Worm (Caenorhabditis elegans): Measurements from ENCODE around the gene txt-13.
A peak's percentile ranks its signal among the peaks of the same experiment; 100 is the strongest.

The txt-13 gene

ce11 chrII:10563368-10563767 lies 7.0 kb upstream of the txt-13 start, which contains the start of gene cdc-48.1:
Gene cdc-48.1 (minus strand): TSS chrII:10563407.
- TF ChIP-seq ces-1 (GFP tag; optimal IDR thresholded peaks at IDR 0.05): peak; percentile 97
- TF ChIP-seq egl-27 (tag; optimal IDR thresholded peaks at IDR 0.05): peak; percentile 90 to 100
- TF ChIP-seq efl-3 (GFP tag; optimal IDR thresholded peaks at IDR 0.05): peak; percentile 88
- TF ChIP-seq swsn-7 (tag; optimal IDR thresholded peaks at IDR 0.05): peak; percentile 100
- TF ChIP-seq tbx-2 (tag; optimal IDR thresholded peaks at IDR 0.05): peak; percentile 100
- peak; percentile 100 for TF ChIP-seq fkh-8 (tag; optimal IDR thresholded peaks at IDR 0.05)
- peak; percentile 100 for TF ChIP-seq lin-13 (GFP tag; optimal IDR thresholded peaks at IDR 0.05)
- peak; percentile 100 for TF ChIP-seq rnt-1 (tag; optimal IDR thresholded peaks at IDR 0.05)
- TF ChIP-seq ztf-4 (tag; optimal IDR thresholded peaks at IDR 0.05): peak; percentile 100
- TF ChIP-seq pax-3 (tag; optimal IDR thresholded peaks at IDR 0.05): peak; percentile 99
- TF ChIP-seq zip-4 (GFP tag; optimal IDR thresholded peaks at IDR 0.05): peak; percentile 96
- peak; percentile 100 for TF ChIP-seq C16A3.4 (tag; optimal IDR thresholded peaks at IDR 0.05)
- peak; percentile 100 for TF ChIP-seq zag-1 (tag; optimal IDR thresholded peaks at IDR 0.05)
- peak; percentile 97; the same call in 1 of the 2 replicates for TF ChIP-seq ets-5 (GFP tag; IDR thresholded peaks at IDR 0.05)
- TF ChIP-seq nhr-85 (tag): peak; percentile 100
- peak; percentile 81 for TF ChIP-seq F16B12.6 (tag; optimal IDR thresholded peaks at IDR 0.05)
- TF ChIP-seq ztf-11 (tag; optimal IDR thresholded peaks at IDR 0.05): peak in 1 of 2 experiments; percentile 98
- TF ChIP-seq C04F5.9 (tag; optimal IDR thresholded peaks at IDR 0.05): peak; percentile 98
- peak; percentile 99 for TF ChIP-seq hpl-2 (GFP tag; optimal IDR thresholded peaks at IDR 0.05)
- peak; percentile 88 for TF ChIP-seq nhr-76 (tag; optimal IDR thresholded peaks at IDR 0.05)
- peak; percentile 99 for TF ChIP-seq sup-37 (GFP tag; optimal IDR thresholded peaks at IDR 0.05)
- TF ChIP-seq ceh-8 (GFP tag; optimal IDR thresholded peaks at IDR 0.05): peak; percentile 99
- peak; percentile 98 to 99 for TF ChIP-seq lsy-2 (tag; optimal IDR thresholded peaks at IDR 0.05)
- peak; percentile 68 for TF ChIP-seq ceh-90 (tag; optimal IDR thresholded peaks at IDR 0.05)
- no peak for TF ChIP-seq alr-1 (tag; optimal IDR thresholded peaks at IDR 0.05; ENCODE audit: borderline replicate concordance)
- peak; percentile 100 for TF ChIP-seq dpl-1 (GFP tag; optimal IDR thresholded peaks at IDR 0.05)
- TF ChIP-seq egl-13 (tag; optimal IDR thresholded peaks at IDR 0.05): peak; percentile 100
- peak; percentile 91 for TF ChIP-seq ceh-63 (GFP tag; optimal IDR thresholded peaks at IDR 0.05)
- peak; percentile 98 for TF ChIP-seq sox-4 (tag; optimal IDR thresholded peaks at IDR 0.05)
- peak; percentile 95 for TF ChIP-seq blmp-1 (tag; optimal IDR thresholded peaks at IDR 0.05)
- TF ChIP-seq nhr-84 (tag; optimal IDR thresholded peaks at IDR 0.05): peak; percentile 98
- TF ChIP-seq hlh-4 (tag; optimal IDR thresholded peaks at IDR 0.05): peak; percentile 64
- TF ChIP-seq unc-86 (tag; optimal IDR thresholded peaks at IDR 0.05): peak; percentile 100
- TF ChIP-seq lin-14 (GFP tag; optimal IDR thresholded peaks at IDR 0.05): peak; percentile 100
- TF ChIP-seq ama-1 (optimal IDR thresholded peaks at IDR 0.05): peak; percentile 98
- peak; percentile 100 for TF ChIP-seq lin-39 (tag; optimal IDR thresholded peaks at IDR 0.05)
- peak; percentile 100 for TF ChIP-seq nhr-20 (tag; optimal IDR thresholded peaks at IDR 0.05)
- TF ChIP-seq mef-2 (tag; optimal IDR thresholded peaks at IDR 0.05): peak; percentile 98
- peak; percentile 100 for TF ChIP-seq nhr-237 (tag; optimal IDR thresholded peaks at IDR 0.05)
- peak; percentile 100 for TF ChIP-seq nhr-71 (tag; optimal IDR thresholded peaks at IDR 0.05)
- peak; percentile 100 for TF ChIP-seq fos-1 (tag; optimal IDR thresholded peaks at IDR 0.05)
- no peak for TF ChIP-seq tlp-1 (tag; optimal IDR thresholded peaks at IDR 0.05)
- TF ChIP-seq grh-1 (GFP tag; IDR thresholded peaks at IDR 0.05): peak; percentile 100
- TF ChIP-seq mab-9 (GFP tag; IDR thresholded peaks at IDR 0.05): peak; percentile 99
- peak; percentile 100 for TF ChIP-seq ceh-82 (tag; optimal IDR thresholded peaks at IDR 0.05)
- peak; percentile 100 for TF ChIP-seq nhr-77 (tag; optimal IDR thresholded peaks at IDR 0.05)
- peak; percentile 99 to 100 (median 100) for TF ChIP-seq elt-3 (tag; optimal IDR thresholded peaks at IDR 0.05)
- TF ChIP-seq nhr-28 (tag; optimal IDR thresholded peaks at IDR 0.05): peak; percentile 77
- peak; percentile 94 for TF ChIP-seq C34B4.2 (tag; optimal IDR thresholded peaks at IDR 0.05)
- peak; percentile 100 for TF ChIP-seq lin-15B (tag; optimal IDR thresholded peaks at IDR 0.05)
- TF ChIP-seq mdl-1 (tag; optimal IDR thresholded peaks at IDR 0.05): peak; percentile 82 to 99
- TF ChIP-seq sptf-1 (tag; optimal IDR thresholded peaks at IDR 0.05): no peak
- peak; percentile 100 for TF ChIP-seq lin-35 (GFP tag; optimal IDR thresholded peaks at IDR 0.05)
